Worm (Caenorhabditis elegans) whole organism, L3 larva: Measurements from ENCODE around the gene pax-3.
A peak's percentile ranks its signal among the peaks of the same experiment; 100 is the strongest.

ENCODE experiments used
- R02D3.7 ChIP-seq: fragments of 150-350 bp; optimal IDR thresholded peaks from 2 replicates; lab custom pipeline; 2014; ENCODE audit warnings: missing biosample characterization, missing genetic modification characterization
- fos-1 ChIP-seq: fragments of 150-350 bp; optimal IDR thresholded peaks from 2 replicates; lab custom pipeline; 2014; ENCODE audit warnings: missing biosample characterization, missing genetic modification characterization
- jun-1 ChIP-seq: fragments of 150-350 bp; optimal IDR thresholded peaks from 2 replicates; lab custom pipeline; 2014; ENCODE audit warnings: missing biosample characterization, missing genetic modification reagents, missing genetic modification characterization
- nhr-11 ChIP-seq: fragments of 150-350 bp; optimal IDR thresholded peaks from 2 replicates; lab custom pipeline; 2014; ENCODE audit warnings: missing biosample characterization, missing genetic modification characterization
- nhr-12 ChIP-seq: fragments of 150-350 bp; optimal IDR thresholded peaks from 2 replicates; lab custom pipeline; 2014; ENCODE audit warnings: missing biosample characterization, missing genetic modification characterization
- nhr-76 ChIP-seq: fragments of 150-350 bp; sonication (generic microtip); optimal IDR thresholded peaks from 5 replicates; lab custom pipeline; 2014; ENCODE audit warnings: missing biosample characterization, missing genetic modification characterization

DNA sequence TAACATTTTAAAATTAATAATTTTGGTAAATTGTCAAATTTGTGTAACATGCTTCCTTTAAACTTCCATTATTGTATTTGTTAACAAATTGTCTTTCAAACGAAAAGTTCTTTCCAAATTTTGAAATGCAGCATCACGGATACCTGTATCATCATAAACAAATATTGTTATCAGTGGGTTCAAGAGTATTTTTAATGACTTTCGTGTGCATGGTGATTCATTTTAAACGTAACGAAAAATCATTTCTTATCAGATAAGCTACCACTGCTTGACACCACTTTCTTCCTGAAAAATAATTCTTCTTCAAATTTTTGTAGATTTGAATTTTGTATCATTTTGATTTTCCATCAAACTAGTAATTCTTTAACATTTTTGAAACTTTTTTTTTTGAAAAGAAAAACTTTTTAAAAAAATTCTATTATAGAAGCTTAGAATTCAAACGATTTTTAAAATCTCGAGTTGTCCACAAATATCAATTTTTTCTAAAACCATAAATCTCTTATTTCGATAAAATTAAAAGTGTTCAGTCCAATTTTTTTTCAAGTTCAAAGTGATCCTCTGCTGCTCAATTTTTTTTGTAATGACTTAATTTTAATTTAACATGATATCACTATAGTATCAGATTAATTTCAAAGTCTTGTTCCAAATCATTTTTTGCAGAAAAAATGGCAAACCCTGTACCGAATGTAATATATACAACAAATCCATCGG is 11.9 kb upstream of the pax-3 start, which contains the start of gene F27E5.9:
- peak; percentile 47 for TF ChIP-seq jun-1 (tag; lab: Kevin White, UChicago)
- no peak for TF ChIP-seq nhr-11
- TF ChIP-seq nhr-12 (tag; lab: Kevin White, UChicago) = no peak
- TF ChIP-seq fos-1 (tag; lab: Kevin White, UChicago) = peak; percentile 16
- TF ChIP-seq nhr-76 = no peak
- TF ChIP-seq R02D3.7 (tag; lab: Kevin White, UChicago) = no peak
